Worm (Caenorhabditis elegans): ENCODE data around the gene ipla-3.

The ipla-3 gene

ce11 chrV:20693968-20694367, 35.1 kb downstream of the ipla-3 start (continued):
- TF ChIP-seq aptf-3 (GFP tag; IDR thresholded peaks at IDR 0.05) (no peak), B0035.1 (tag; optimal IDR thresholded peaks at IDR 0.05) (peak; percentile 8), lsl-1 (GFP tag; optimal IDR thresholded peaks at IDR 0.05) (peak; percentile 32), lag-1 (GFP tag; IDR thresholded peaks at IDR 0.05) (no peak), K11D2.4 (GFP tag; IDR thresholded peaks at IDR 0.05) (peak; percentile 44; the same call in 1 of the 2 replicates), ama-1 (optimal IDR thresholded peaks at IDR 0.05) (no peak), ama-1 (GFP tag; optimal IDR thresholded peaks at IDR 0.05) (peak; percentile 18 to 75), mcd-1 (GFP tag; IDR thresholded peaks at IDR 0.05) (peak; percentile 53), chd-7 (tag; optimal IDR thresholded peaks at IDR 0.05) (peak; percentile 52), F52B5.7 (tag; optimal IDR thresholded peaks at IDR 0.05) (peak; percentile 62), lin-35 (GFP tag; optimal IDR thresholded peaks at IDR 0.05) (peak in 1 of 3 experiments; percentile 19), gei-17 (GFP tag; optimal IDR thresholded peaks at IDR 0.05) (peak; percentile 22), ceh-91 (GFP tag; IDR thresholded peaks at IDR 0.05) (no peak), ztf-18 (tag; optimal IDR thresholded peaks at IDR 0.05) (peak; percentile 67), Y56A3A.18 (GFP tag; IDR thresholded peaks at IDR 0.05) (peak; percentile 70; the same call in 1 of the 2 replicates), B0261.1 (tag; optimal IDR thresholded peaks at IDR 0.05) (peak; percentile 82), dpl-1 (GFP tag; optimal IDR thresholded peaks at IDR 0.05) (no peak), ztf-3 (GFP tag; optimal IDR thresholded peaks at IDR 0.05) (no peak), hsf-1 (GFP tag; IDR thresholded peaks at IDR 0.05) (0 out of 2 replicates have a peak, but pooled peaks have one; percentile 25), rpc-1 (optimal IDR thresholded peaks at IDR 0.05) (peak; percentile 86), rpc-1 (tag; optimal IDR thresholded peaks at IDR 0.05) (peak; percentile 88), hlh-26 (GFP tag; conservative IDR thresholded peaks at IDR 0.05) (no peak), repo-1 (tag; optimal IDR thresholded peaks at IDR 0.05) (peak; percentile 72), bed-2 (GFP tag; IDR thresholded peaks at IDR 0.05) (no peak), snpc-1.3 (tag; optimal IDR thresholded peaks at IDR 0.05; ENCODE audit: insufficient read depth) (peak; percentile 46), athp-1 (tag; optimal IDR thresholded peaks at IDR 0.05) (no peak), lin-26 (GFP tag; IDR thresholded peaks at IDR 0.05) (peak; percentile 95), F33H1.4 (GFP tag; IDR thresholded peaks at IDR 0.05) (0 out of 2 replicates have a peak, but pooled peaks have one; percentile 10), rec-8 (tag; optimal IDR thresholded peaks at IDR 0.05) (peak; percentile 34 to 73), lsy-27 (tag; optimal IDR thresholded peaks at IDR 0.05; ENCODE audit: borderline replicate concordance, insufficient read depth) (no peak), pbrm-1 (GFP tag; IDR thresholded peaks at IDR 0.05) (peak; percentile 68), nfyb-1 (GFP tag; IDR thresholded peaks at IDR 0.05) (peak; percentile 84), D2030.7 (GFP tag; IDR thresholded peaks at IDR 0.05) (peak; percentile 84), tbx-9 (tag; optimal IDR thresholded peaks at IDR 0.05; ENCODE audit: borderline replicate concordance) (peak; percentile 7), nhr-80 (tag; optimal IDR thresholded peaks at IDR 0.05) (peak; percentile 10), madf-3 (GFP tag; IDR thresholded peaks at IDR 0.05) (0 out of 2 replicates have a peak, but pooled peaks have one; percentile 40), F37B4.10 (GFP tag; IDR thresholded peaks at IDR 0.05) (no peak), ztf-25 (GFP tag; IDR thresholded peaks at IDR 0.05) (peak; percentile 68; the same call in 1 of the 2 replicates), rcor-1 (GFP tag; IDR thresholded peaks at IDR 0.05) (peak; percentile 69; the same call in 1 of the 2 replicates), lin-40 (tag; optimal IDR thresholded peaks at IDR 0.05) (peak; percentile 60), cebp-2 (GFP tag; IDR thresholded peaks at IDR 0.05) (no peak), zfh-2 (GFP tag; conservative IDR thresholded peaks at IDR 0.05) (peak; percentile 49), F49E8.2 (tag; optimal IDR thresholded peaks at IDR 0.05; ENCODE audit: insufficient read depth) (peak; percentile 7), efl-1 (GFP tag; optimal IDR thresholded peaks at IDR 0.05) (no peak), let-607 (tag; optimal IDR thresholded peaks at IDR 0.05) (peak in 1 of 2 experiments; percentile 52), hmg-1.2 (GFP tag; IDR thresholded peaks at IDR 0.05) (peak; percentile 66), ZK185.1 (tag; optimal IDR thresholded peaks at IDR 0.05; ENCODE audit: poor library complexity, severe bottlenecking) (peak; percentile 45), madf-6 (GFP tag; IDR thresholded peaks at IDR 0.05) (peak; percentile 26; the same call in 1 of the 2 replicates)
